Fruit fly (Drosophila melanogaster) whole organism, embryonic: Measurements from ENCODE around the gene CG43347.

ENCODE experiments used
- Antp ChIP-seq: fragments of 200-800 bp; sonication (Bioruptor generic); optimal IDR thresholded peaks from 3 replicates; lab custom pipeline; 2016; ENCODE audit warnings: missing biosample characterization, missing genetic modification characterization
- Atf-2 ChIP-seq: fragments of 200-800 bp; sonication (Bioruptor generic); optimal IDR thresholded peaks from 2 replicates; lab custom pipeline; 2016; ENCODE audit warnings: missing biosample characterization, missing genetic modification characterization
- Atf3 ChIP-seq: fragments of 200-800 bp; sonication (Bioruptor generic); optimal IDR thresholded peaks from 3 replicates; lab custom pipeline; 2016; ENCODE audit warnings: missing biosample characterization, missing genetic modification characterization
- CG1024 ChIP-seq: fragments of 200-800 bp; sonication (Bioruptor generic); IDR thresholded peaks from 2 replicates; pipeline ENCODE4 v1.3.6; 2022; ENCODE audit warnings: missing biosample characterization, missing genetic modification characterization
- CG11723 ChIP-seq: fragments of 200-800 bp; sonication (Bioruptor generic); optimal IDR thresholded peaks from 2 replicates; lab custom pipeline; 2017; ENCODE audit warnings: missing biosample characterization, mild to moderate bottlenecking, missing genetic modification characterization
- CG12391 ChIP-seq: fragments of 200-800 bp; sonication (Bioruptor generic); optimal IDR thresholded peaks from 3 replicates; lab custom pipeline; 2018; ENCODE audit warnings: missing biosample characterization, mild to moderate bottlenecking, missing genetic modification characterization, moderate library complexity
- CG13424 ChIP-seq: fragments of 200-800 bp; sonication (Bioruptor generic); optimal IDR thresholded peaks from 2 replicates; lab custom pipeline; 2019; ENCODE audit warnings: missing biosample characterization, mild to moderate bottlenecking, missing genetic modification characterization, moderate library complexity
- CG13894 ChIP-seq: fragments of 200-800 bp; sonication (Bioruptor generic); optimal IDR thresholded peaks from 3 replicates; lab custom pipeline; 2018; ENCODE audit warnings: missing biosample characterization, mild to moderate bottlenecking, missing genetic modification characterization, moderate library complexity
- CG14965 ChIP-seq: fragments of 200-800 bp; sonication (Bioruptor generic); optimal IDR thresholded peaks from 2 replicates; lab custom pipeline; 2016; ENCODE audit warnings: missing biosample characterization, missing genetic modification characterization, borderline replicate concordance
- CG1602 ChIP-seq: fragments of 200-800 bp; sonication (Bioruptor generic); optimal IDR thresholded peaks from 3 replicates; lab custom pipeline; 2016; ENCODE audit warnings: missing biosample characterization, missing genetic modification characterization
- CG16779 ChIP-seq: fragments of 200-800 bp; sonication (Bioruptor generic); IDR thresholded peaks from 2 replicates; pipeline ENCODE4 v1.3.6; 2022; ENCODE audit warnings: missing biosample characterization, missing genetic modification characterization
- CG18599 ChIP-seq: fragments of 200-800 bp; sonication (Bioruptor generic); optimal IDR thresholded peaks from 3 replicates; lab custom pipeline; 2017; ENCODE audit warnings: missing biosample characterization, missing genetic modification characterization, mild to moderate bottlenecking, moderate library complexity, missing genetic modification reagents
- CG32532 ChIP-seq: fragments of 200-800 bp; sonication (Bioruptor generic); IDR thresholded peaks from 2 replicates; pipeline ENCODE4 v1.3.6; 2022; ENCODE audit warnings: missing biosample characterization, missing genetic modification characterization
- CG3847 ChIP-seq: fragments of 200-800 bp; sonication (Bioruptor generic); IDR thresholded peaks from 2 replicates; pipeline ENCODE4 v1.3.6; 2022; ENCODE audit warnings: missing biosample characterization, missing genetic modification characterization
- CG3995 ChIP-seq: fragments of 200-800 bp; sonication (Bioruptor generic); optimal IDR thresholded peaks from 3 replicates; lab custom pipeline; 2016; ENCODE audit warnings: missing biosample characterization, missing genetic modification characterization
- CG42726 ChIP-seq: fragments of 200-800 bp; sonication (Bioruptor generic); IDR thresholded peaks from 2 replicates; pipeline ENCODE4 v1.3.6; 2022; ENCODE audit warnings: missing biosample characterization, missing genetic modification characterization; ENCODE audit not compliant: partially characterized antibody
- CG4730 ChIP-seq: fragments of 200-800 bp; sonication (Bioruptor generic); IDR thresholded peaks from 2 replicates; pipeline ENCODE4 v1.3.6; 2022; ENCODE audit warnings: missing biosample characterization, missing genetic modification characterization
- CG8478 ChIP-seq: fragments of >200 bp; optimal IDR thresholded peaks from 2 replicates; lab custom pipeline; 2018
- Dad ChIP-seq: fragments of 200-800 bp; sonication (Bioruptor generic); optimal IDR thresholded peaks from 3 replicates; lab custom pipeline; 2016; ENCODE audit warnings: missing biosample characterization, missing genetic modification characterization
- Dip2 ChIP-seq: fragments of 200-800 bp; sonication (Bioruptor generic); IDR thresholded peaks from 2 replicates; pipeline ENCODE4 v1.3.6; 2022; ENCODE audit warnings: missing biosample characterization, missing genetic modification characterization
- Ets65A ChIP-seq: fragments of 200-800 bp; sonication (Bioruptor generic); peaks from one replicate; lab custom pipeline; 2016; ENCODE audit warnings: missing biosample characterization, missing genetic modification characterization
- Ets97D ChIP-seq: fragments of 200-800 bp; sonication (Bioruptor generic); optimal IDR thresholded peaks from 3 replicates; lab custom pipeline; 2016; ENCODE audit warnings: missing biosample characterization, missing genetic modification characterization
- GATAe ChIP-seq: fragments of 200-800 bp; sonication (Bioruptor generic); conservative IDR thresholded peaks from 2 replicates; pipeline ENCODE4 v1.3.6; 2022; ENCODE audit warnings: missing biosample characterization, missing genetic modification characterization
- H2.0 ChIP-seq: fragments of 200-800 bp; sonication (Bioruptor generic); IDR thresholded peaks from 2 replicates; pipeline ENCODE4 v1.3.6; 2022; ENCODE audit warnings: missing biosample characterization, missing genetic modification characterization
- HmgZ ChIP-seq: fragments of 200-800 bp; sonication (Bioruptor generic); optimal IDR thresholded peaks from 2 replicates; lab custom pipeline; 2018; ENCODE audit warnings: missing biosample characterization, mild to moderate bottlenecking, missing genetic modification characterization
- Lhr ChIP-seq: fragments of 200-800 bp; sonication (Bioruptor generic); optimal IDR thresholded peaks from 3 replicates; lab custom pipeline; 2017; ENCODE audit warnings: mild to moderate bottlenecking, missing biosample characterization, missing genetic modification reagents, missing genetic modification characterization
- Max ChIP-seq: fragments of 200-800 bp; sonication (Bioruptor generic); optimal IDR thresholded peaks from 2 replicates; lab custom pipeline; 2016; ENCODE audit warnings: missing biosample characterization, mild to moderate bottlenecking, missing genetic modification characterization
- Neu2 ChIP-seq: fragments of 200-800 bp; sonication (Bioruptor generic); optimal IDR thresholded peaks from 3 replicates; lab custom pipeline; 2016; ENCODE audit warnings: missing biosample characterization, missing genetic modification characterization, borderline replicate concordance
- Pdp1 ChIP-seq, 2 experiments: fragments of 200-800 bp; sonication (Bioruptor generic); optimal IDR thresholded peaks; 3 replicates each; lab custom pipeline; 2016; ENCODE audit warnings: missing biosample characterization in 2 of 2, missing genetic modification characterization in 2 of 2, mild to moderate bottlenecking in 1 of 2, moderate library complexity in 1 of 2
- Ravus ChIP-seq: fragments of 200-800 bp; sonication (Bioruptor generic); IDR thresholded peaks from 2 replicates; pipeline ENCODE4 v1.3.6; 2022; ENCODE audit warnings: missing biosample characterization, missing genetic modification characterization
- Scr ChIP-seq: fragments of 200-800 bp; sonication (Bioruptor generic); IDR thresholded peaks from 2 replicates; pipeline ENCODE4 v1.3.6; 2022; ENCODE audit warnings: missing biosample characterization, missing genetic modification characterization; ENCODE audit not compliant: partially characterized antibody
- Sin3A ChIP-seq: fragments of >200 bp; optimal IDR thresholded peaks from 2 replicates; lab custom pipeline; 2018
- br ChIP-seq: fragments of >200 bp; optimal IDR thresholded peaks from 2 replicates; lab custom pipeline; 2017
- bsh ChIP-seq, 2 experiments: fragments of 200-800 bp; sonication (Bioruptor generic); optimal IDR thresholded peaks; 2 replicates each; lab custom pipeline; 2017 to 2018; ENCODE audit warnings: mild to moderate bottlenecking in 2 of 2, missing biosample characterization in 2 of 2, missing genetic modification characterization in 2 of 2, moderate library complexity in 1 of 2
- dpn ChIP-seq, 2 experiments: fragments of 200-800 bp; sonication (Bioruptor generic); optimal IDR thresholded peaks; 3 replicates each; lab custom pipeline; 2016; ENCODE audit warnings: missing biosample characterization in 2 of 2, missing genetic modification characterization in 2 of 2
- gce ChIP-seq: fragments of 200-800 bp; sonication (Bioruptor generic); IDR thresholded peaks from 3 replicates; pipeline ENCODE4 v1.3.6; 2022; ENCODE audit warnings: missing biosample characterization, missing genetic modification characterization
- gem ChIP-seq: fragments of 200-800 bp; sonication (Bioruptor generic); optimal IDR thresholded peaks from 2 replicates; lab custom pipeline; 2019; ENCODE audit warnings: missing biosample characterization, mild to moderate bottlenecking, missing genetic modification characterization, moderate library complexity
- grau ChIP-seq: fragments of 200-800 bp; optimal IDR thresholded peaks from 3 replicates; lab custom pipeline; 2019; ENCODE audit warnings: missing biosample characterization, mild to moderate bottlenecking, missing genetic modification characterization, moderate library complexity
- gt ChIP-seq: fragments of 200-800 bp; sonication (Bioruptor generic); IDR thresholded peaks from 2 replicates; pipeline ENCODE4 v1.3.6; 2022; ENCODE audit warnings: missing biosample characterization, missing genetic modification characterization
- jigr1 ChIP-seq: fragments of 200-800 bp; sonication (Bioruptor generic); IDR thresholded peaks from 3 replicates; pipeline ENCODE4 v1.3.6; 2022; ENCODE audit warnings: missing biosample characterization, missing genetic modification characterization
- lmd ChIP-seq: fragments of 200-800 bp; sonication (Bioruptor generic); IDR thresholded peaks from 2 replicates; pipeline ENCODE4 v1.3.6; 2022; ENCODE audit warnings: missing biosample characterization, missing genetic modification characterization
- mirr ChIP-seq: fragments of 200-800 bp; sonication (Bioruptor generic); optimal IDR thresholded peaks from 3 replicates; lab custom pipeline; 2018; ENCODE audit warnings: missing biosample characterization, mild to moderate bottlenecking, missing genetic modification characterization
- nmo ChIP-seq: fragments of 200-800 bp; sonication (Bioruptor generic); optimal IDR thresholded peaks from 2 replicates; lab custom pipeline; 2018; ENCODE audit warnings: missing biosample characterization, mild to moderate bottlenecking, missing genetic modification characterization, moderate library complexity
- scrt ChIP-seq: fragments of 200-800 bp; sonication (Bioruptor generic); optimal IDR thresholded peaks from 2 replicates; lab custom pipeline; 2018; ENCODE audit warnings: missing biosample characterization, mild to moderate bottlenecking, missing genetic modification characterization, moderate library complexity
- sens ChIP-seq: fragments of 200-800 bp; sonication (Bioruptor generic); peaks from one replicate; lab custom pipeline; 2016; ENCODE audit warnings: missing biosample characterization, missing genetic modification characterization
- slp2 ChIP-seq: fragments of 200-800 bp; sonication (Bioruptor generic); optimal IDR thresholded peaks from 2 replicates; lab custom pipeline; 2016; ENCODE audit warnings: missing biosample characterization, missing genetic modification characterization
- sr ChIP-seq: fragments of 200-800 bp; sonication (Bioruptor generic); IDR thresholded peaks from 3 replicates; pipeline ENCODE4 v1.3.6; 2022; ENCODE audit warnings: missing biosample characterization, missing genetic modification characterization
- stwl ChIP-seq: fragments of 200-800 bp; sonication (Bioruptor generic); optimal IDR thresholded peaks from 3 replicates; lab custom pipeline; 2018; ENCODE audit warnings: missing biosample characterization, mild to moderate bottlenecking, missing genetic modification characterization, moderate library complexity
- unpg ChIP-seq: fragments of 200-800 bp; sonication (Bioruptor generic); optimal IDR thresholded peaks from 3 replicates; lab custom pipeline; 2018; ENCODE audit warnings: missing biosample characterization, mild to moderate bottlenecking, missing genetic modification characterization, moderate library complexity

Gene CG43347

DNA sequence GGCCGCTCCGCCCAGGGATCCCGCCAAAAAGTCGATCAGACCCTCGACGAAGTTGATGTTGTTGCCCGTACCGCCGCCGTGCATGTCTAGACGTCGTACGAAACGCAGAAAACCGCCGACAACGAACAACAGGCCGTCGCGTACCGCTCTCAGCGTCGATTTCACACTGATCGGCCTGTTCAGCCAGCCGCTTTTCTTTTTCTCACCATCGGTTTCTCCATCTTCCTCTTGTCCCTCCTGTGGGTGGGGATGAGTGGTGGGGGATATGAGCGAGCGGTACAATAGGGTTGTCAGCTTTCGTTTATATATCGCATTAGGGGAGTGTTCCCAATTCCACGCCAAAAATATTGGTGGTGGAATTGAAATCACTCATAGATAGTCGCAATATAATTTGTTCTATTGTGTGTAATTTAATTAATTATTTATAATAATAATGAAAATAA lies 18.5 kb downstream of the CG43347 start (continued):
- TF ChIP-seq CG18599 (GFP tag; lab: Kevin White, UChicago), result no peak

- no peak for TF ChIP-seq CG4730 (GFP tag; lab: Robert Waterston, UW)
- no peak for TF ChIP-seq jigr1 (GFP tag; lab: Robert Waterston, UW)
- TF ChIP-seq mirr, result no peak
- peak; percentile 85 for TF ChIP-seq Neu2
- peak; percentile 47 for TF ChIP-seq CG3847 (GFP tag; lab: Robert Waterston, UW)
- peak; percentile 25 for TF ChIP-seq slp2
- peak in 1 of 2 experiments; percentile 66 for TF ChIP-seq bsh (GFP tag; optimal IDR thresholded peaks at IDR 0.05; lab: Kevin White, UChicago)
- no peak for TF ChIP-seq GATAe
- peak; percentile 34 for TF ChIP-seq Antp (GFP tag; lab: Kevin White, UChicago)
- no peak; the same call in 1 of the 2 replicates for TF ChIP-seq CG16779 (GFP tag; lab: Robert Waterston, UW)
- no peak for TF ChIP-seq CG13894
- peak; percentile 47 for TF ChIP-seq unpg
- no peak for TF ChIP-seq Max (GFP tag; lab: Kevin White, UChicago)
- TF ChIP-seq Dip2 (GFP tag; lab: Robert Waterston, UW), result no peak
- no peak for TF ChIP-seq stwl
- TF ChIP-seq H2.0 (GFP tag; lab: Robert Waterston, UW), result peak; percentile 69
- TF ChIP-seq Ets65A (GFP tag; lab: Kevin White, UChicago), result peak; percentile 77
- TF ChIP-seq CG3995 (GFP tag; lab: Kevin White, UChicago), result no peak
- no peak for TF ChIP-seq CG8478 (lab: Kevin White, UChicago)
- TF ChIP-seq br (lab: Kevin White, UChicago), result no peak
- peak; percentile 60 for TF ChIP-seq CG1024 (GFP tag; lab: Robert Waterston, UW)
- peak; percentile 68 for TF ChIP-seq lmd (GFP tag; lab: Robert Waterston, UW)
- TF ChIP-seq Pdp1 (GFP tag; optimal IDR thresholded peaks at IDR 0.05; lab: Kevin White, UChicago), result peak; percentile 53 to 55
- TF ChIP-seq CG12391 (tag; lab: Kevin White, UChicago), result peak; percentile 37
- peak; percentile 21 for TF ChIP-seq CG1602 (GFP tag; lab: Kevin White, UChicago)
- no peak for TF ChIP-seq Atf-2
- TF ChIP-seq CG11723 (GFP tag; lab: Kevin White, UChicago), result no peak
- TF ChIP-seq Lhr (GFP tag; lab: Kevin White, UChicago), result no peak
- TF ChIP-seq CG13424, result peak; percentile 46
- TF ChIP-seq CG32532, result peak; percentile 61
- TF ChIP-seq sens (GFP tag; lab: Kevin White, UChicago), result peak; percentile 86
- no peak for TF ChIP-seq scrt (GFP tag; lab: Kevin White, UChicago)
- TF ChIP-seq Sin3A (lab: Kevin White, UChicago), result no peak
- no peak for TF ChIP-seq Atf3 (GFP tag; lab: Kevin White, UChicago)
- peak; percentile 67 for TF ChIP-seq gem (tag; lab: Kevin White, UChicago)
- no peak for TF ChIP-seq sr
- no peak for TF ChIP-seq CG42726
- TF ChIP-seq gce (GFP tag; lab: Robert Waterston, UW), result peak; percentile 34; the same call in 1 of the 3 replicates
- no peak for TF ChIP-seq Ravus (GFP tag; lab: Robert Waterston, UW)
- TF ChIP-seq HmgZ (tag; lab: Kevin White, UChicago), result no peak
- TF ChIP-seq Ets97D (GFP tag; lab: Kevin White, UChicago), result no peak
- TF ChIP-seq nmo (GFP tag; lab: Kevin White, UChicago), result peak; percentile 39
- TF ChIP-seq gt (GFP tag; lab: Robert Waterston, UW), result no peak
- TF ChIP-seq CG14965 (GFP tag; lab: Kevin White, UChicago), result no peak
- peak; percentile 89 for TF ChIP-seq grau (tag; lab: Kevin White, UChicago)
- TF ChIP-seq Scr, result no peak
- TF ChIP-seq dpn (GFP tag; optimal IDR thresholded peaks at IDR 0.05; lab: Kevin White, UChicago), result peak; percentile 38 to 59
- TF ChIP-seq Dad, result peak; percentile 24
Measured at dm6 chrX:10600254-10600916, 19.6 kb downstream of the CG43347 start.
